Worm (Caenorhabditis elegans) whole organism, L4 larva: ENCODE data around the gene cox-10.

Experiments
- F26F4.8 ChIP-seq: fragments of 200-800 bp; sonication (Bioruptor generic); conservative IDR thresholded peaks from 2 replicates; pipeline ENCODE4 v1.3.6; 2022; ENCODE audit warnings: missing genetic modification characterization, missing compliant biosample characterization
- R02D3.7 ChIP-seq: fragments of 150-350 bp; sonication (generic microtip); optimal IDR thresholded peaks from 3 replicates; lab custom pipeline; 2014; ENCODE audit warnings: missing biosample characterization, missing genetic modification characterization
- T20F7.1 ChIP-seq: fragments of 200-800 bp; sonication (Bioruptor generic); optimal IDR thresholded peaks from 2 replicates; lab custom pipeline; 2018; ENCODE audit warnings: mild to moderate bottlenecking, missing genetic modification characterization, missing compliant biosample characterization
- T26A8.4 ChIP-seq: fragments of 200-800 bp; sonication (Bioruptor generic); IDR thresholded peaks from 2 replicates; pipeline ENCODE4 v1.3.6; 2022; ENCODE audit warnings: missing genetic modification characterization, missing compliant biosample characterization
- Y105C5A.15 ChIP-seq: fragments of 200-800 bp; sonication (Bioruptor generic); IDR thresholded peaks from 2 replicates; pipeline ENCODE4 v1.3.6; 2022; ENCODE audit warnings: missing genetic modification characterization, missing compliant biosample characterization
- Y48G9A.11 ChIP-seq: fragments of 200-800 bp; sonication (Bioruptor generic); IDR thresholded peaks from 2 replicates; pipeline ENCODE4 v1.3.6; 2022; ENCODE audit warnings: missing genetic modification reagents, missing genetic modification characterization, missing compliant biosample characterization
- Y75B8A.6 ChIP-seq: fragments of 200-800 bp; sonication (Bioruptor generic); IDR thresholded peaks from 2 replicates; pipeline ENCODE4 v1.3.6; 2022; ENCODE audit warnings: missing genetic modification reagents, missing genetic modification characterization, missing compliant biosample characterization
- aha-1 ChIP-seq: fragments of 150-350 bp; peaks from one replicate; lab custom pipeline; 2014; ENCODE audit warnings: missing biosample characterization, missing genetic modification characterization
- ama-1 ChIP-seq: fragments of 150-350 bp; optimal IDR thresholded peaks from 2 replicates; lab custom pipeline; 2014; ENCODE audit warnings: inconsistent platforms, mixed read lengths
- arid-1 ChIP-seq: fragments of 200-800 bp; sonication (Bioruptor generic); conservative IDR thresholded peaks from 2 replicates; pipeline ENCODE4 v1.3.6; 2022; ENCODE audit warnings: missing genetic modification reagents, missing genetic modification characterization, missing compliant biosample characterization
- ceh-28 ChIP-seq: fragments of 150-350 bp; optimal IDR thresholded peaks from 2 replicates; lab custom pipeline; 2014; ENCODE audit warnings: missing biosample characterization, missing genetic modification reagents, missing genetic modification characterization
- ceh-32 ChIP-seq: sonication (generic microtip); optimal IDR thresholded peaks from 2 replicates; lab custom pipeline; 2016; ENCODE audit warnings: mild to moderate bottlenecking, missing genetic modification characterization, missing compliant biosample characterization; ENCODE audit not compliant: poor library complexity
- dmd-6 ChIP-seq: fragments of 200-800 bp; sonication (Bioruptor generic); IDR thresholded peaks from 2 replicates; pipeline ENCODE4 v1.3.6; 2022; ENCODE audit warnings: missing genetic modification reagents, missing genetic modification characterization, missing compliant biosample characterization
- dmd-8 ChIP-seq: fragments of 200-800 bp; sonication (Bioruptor generic); IDR thresholded peaks from 2 replicates; pipeline ENCODE4 v1.3.6; 2022; ENCODE audit warnings: missing genetic modification characterization, missing compliant biosample characterization
- dmd-9 ChIP-seq: fragments of 200-800 bp; sonication (Bioruptor generic); IDR thresholded peaks from 2 replicates; pipeline ENCODE4 v1.3.6; 2022; ENCODE audit warnings: missing genetic modification reagents, missing genetic modification characterization, missing compliant biosample characterization
- duxl-1 ChIP-seq: sonication (generic microtip); optimal IDR thresholded peaks from 2 replicates; lab custom pipeline; 2016; ENCODE audit warnings: mild to moderate bottlenecking, missing genetic modification characterization, moderate library complexity, missing compliant biosample characterization; ENCODE audit not compliant: poor library complexity
- egl-43 ChIP-seq: fragments of 200-800 bp; sonication (Bioruptor generic); IDR thresholded peaks from 2 replicates; pipeline ENCODE4 v1.3.6; 2022; ENCODE audit warnings: missing genetic modification reagents, missing genetic modification characterization, missing compliant biosample characterization
- hmg-1.1 ChIP-seq: fragments of 200-800 bp; sonication (Bioruptor generic); IDR thresholded peaks from 2 replicates; pipeline ENCODE4 v1.3.6; 2022; ENCODE audit warnings: missing genetic modification reagents, missing genetic modification characterization, missing compliant biosample characterization
- lir-3 ChIP-seq: sonication (generic microtip); optimal IDR thresholded peaks from 2 replicates; lab custom pipeline; 2016; ENCODE audit warnings: mild to moderate bottlenecking, missing genetic modification characterization, missing compliant biosample characterization
- madf-9 ChIP-seq: fragments of 200-800 bp; sonication (Bioruptor generic); conservative IDR thresholded peaks from 2 replicates; pipeline ENCODE4 v1.3.6; 2022; ENCODE audit warnings: missing genetic modification reagents, missing genetic modification characterization, missing compliant biosample characterization
- mep-1 ChIP-seq: fragments of 150-350 bp; sonication (generic microtip); optimal IDR thresholded peaks from 3 replicates; lab custom pipeline; 2014; ENCODE audit warnings: missing biosample characterization, missing genetic modification characterization
- nhr-28 ChIP-seq: fragments of 150-350 bp; optimal IDR thresholded peaks from 2 replicates; lab custom pipeline; 2014; ENCODE audit warnings: missing biosample characterization, missing genetic modification characterization
- nhr-41 ChIP-seq: fragments of 200-800 bp; sonication (Bioruptor generic); IDR thresholded peaks from 2 replicates; pipeline ENCODE4 v1.3.6; 2022; ENCODE audit warnings: missing genetic modification reagents, missing genetic modification characterization, missing compliant biosample characterization
- pha-4 ChIP-seq, 2 experiments: fragments of 150-350 bp in 1 of 2; fragments of 200-800 bp in 1 of 2; sonication (Bioruptor generic) in 1 of 2; IDR thresholded peaks in 1 of 2; optimal IDR thresholded peaks in 1 of 2; 2 replicates each; pipeline versions ENCODE4 v1.3.6 to Lab custom; 2014 to 2022; ENCODE audit warnings: missing genetic modification characterization in 2 of 2, missing genetic modification reagents in 2 of 2, missing biosample characterization in 1 of 2, missing compliant biosample characterization in 1 of 2
- php-3 ChIP-seq: fragments of 200-800 bp; sonication (Bioruptor generic); IDR thresholded peaks from 2 replicates; pipeline ENCODE4 v1.3.6; 2022; ENCODE audit warnings: missing genetic modification reagents, missing genetic modification characterization, missing compliant biosample characterization
- rbr-2 ChIP-seq: sonication (generic microtip); optimal IDR thresholded peaks from 2 replicates; lab custom pipeline; 2016; ENCODE audit warnings: missing genotype, missing genetic modification characterization, missing compliant biosample characterization
- saeg-2 ChIP-seq: fragments of 200-800 bp; sonication (Bioruptor generic); IDR thresholded peaks from 2 replicates; pipeline ENCODE4 v1.3.6; 2022; ENCODE audit warnings: missing genetic modification reagents, missing genetic modification characterization, missing compliant biosample characterization
- set-16 ChIP-seq: fragments of 200-800 bp; sonication (Bioruptor generic); IDR thresholded peaks from 2 replicates; pipeline ENCODE4 v1.3.6; 2022; ENCODE audit warnings: missing genetic modification reagents, missing genetic modification characterization, missing compliant biosample characterization
- skn-1 ChIP-seq: fragments of 150-350 bp; optimal IDR thresholded peaks from 2 replicates; lab custom pipeline; 2014; ENCODE audit warnings: missing biosample characterization, missing genetic modification characterization
- zfp-3 ChIP-seq: fragments of 200-800 bp; sonication (Bioruptor generic); conservative IDR thresholded peaks from 2 replicates; pipeline ENCODE4 v1.3.6; 2022; ENCODE audit warnings: missing genetic modification reagents, missing genetic modification characterization, missing compliant biosample characterization

cox-10 gene

DNA sequence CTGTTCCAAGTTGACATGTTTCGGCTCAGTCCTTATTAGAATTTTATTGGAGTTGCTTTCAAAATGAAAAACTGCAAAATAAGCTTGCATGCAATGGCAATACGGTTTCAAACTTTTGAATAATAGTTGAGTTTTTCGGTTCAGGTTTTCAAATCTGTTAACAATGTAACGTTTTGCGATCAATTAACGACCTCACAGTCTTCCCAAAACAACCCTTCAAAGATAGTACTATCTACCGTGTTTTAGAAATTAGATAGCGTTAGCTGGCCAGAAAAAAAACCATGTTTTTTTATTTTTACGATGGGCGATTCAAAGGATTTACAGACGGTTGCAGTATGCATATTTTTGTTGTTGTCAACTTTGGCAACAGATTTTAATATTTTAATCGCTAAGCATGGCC lies 48.9 kb upstream of the cox-10 start, which contains the start of gene Y38E10A.34:
TSS of gene Y38E10A.34 (plus strand) at position 301 of the 400 bp plus-strand sequence.
- no peak for TF ChIP-seq arid-1 (GFP tag; lab: Robert Waterston, UW)
- TF ChIP-seq zfp-3 (GFP tag; lab: Robert Waterston, UW) = no peak
- no peak for TF ChIP-seq ceh-28 (tag; lab: Kevin White, UChicago)
- TF ChIP-seq, all 104 proteins: peak for 0

DNA sequence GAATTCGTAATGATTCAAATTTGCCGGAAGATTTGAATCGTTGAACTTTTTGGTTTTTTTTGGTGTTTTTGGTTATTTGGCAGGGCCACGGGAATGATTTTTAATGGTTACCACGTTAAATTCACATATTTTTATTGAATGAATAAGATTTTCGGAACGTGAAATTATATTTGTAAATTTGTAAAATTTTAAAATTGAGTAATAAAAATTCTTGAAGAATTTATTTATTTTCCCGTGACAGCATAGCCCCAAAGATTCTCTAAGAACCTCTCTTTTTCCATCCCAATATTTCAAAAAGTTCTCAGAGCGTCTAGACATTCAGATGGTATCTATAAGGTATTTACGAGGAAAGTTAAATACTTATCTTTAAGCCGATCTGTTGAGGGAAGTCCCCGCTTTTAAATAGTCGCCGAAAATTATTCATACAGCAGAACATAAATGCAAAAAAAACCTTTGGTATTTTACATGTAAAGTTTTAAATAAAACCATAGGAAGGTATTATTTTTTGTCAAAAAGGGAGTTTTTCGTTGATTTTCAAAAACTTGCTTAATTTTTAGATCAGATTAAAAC lies 44.9 kb upstream of the cox-10 start, which contains the start of gene Y38E10A.17:
TSS of gene Y38E10A.17 (minus strand) at position 51 of the 570 bp plus-strand sequence.
- TF ChIP-seq T20F7.1 (GFP tag; lab: Kevin White, UChicago) (no peak), Y48G9A.11 (GFP tag; lab: Robert Waterston, UW) (no peak), nhr-28 (tag; lab: Kevin White, UChicago) (no peak), Y75B8A.6 (GFP tag; lab: Robert Waterston, UW) (no peak), Y105C5A.15 (GFP tag; lab: Robert Waterston, UW) (no peak), nhr-41 (GFP tag; lab: Robert Waterston, UW) (no peak), F26F4.8 (no peak), egl-43 (GFP tag; lab: Robert Waterston, UW) (no peak), duxl-1 (tag; lab: Kevin White, UChicago) (no peak), skn-1 (tag; lab: Kevin White, UChicago) (no peak), rbr-2 (no peak), hmg-1.1 (GFP tag; lab: Robert Waterston, UW) (no peak), dmd-9 (no peak), madf-9 (GFP tag; lab: Robert Waterston, UW) (no peak)

DNA sequence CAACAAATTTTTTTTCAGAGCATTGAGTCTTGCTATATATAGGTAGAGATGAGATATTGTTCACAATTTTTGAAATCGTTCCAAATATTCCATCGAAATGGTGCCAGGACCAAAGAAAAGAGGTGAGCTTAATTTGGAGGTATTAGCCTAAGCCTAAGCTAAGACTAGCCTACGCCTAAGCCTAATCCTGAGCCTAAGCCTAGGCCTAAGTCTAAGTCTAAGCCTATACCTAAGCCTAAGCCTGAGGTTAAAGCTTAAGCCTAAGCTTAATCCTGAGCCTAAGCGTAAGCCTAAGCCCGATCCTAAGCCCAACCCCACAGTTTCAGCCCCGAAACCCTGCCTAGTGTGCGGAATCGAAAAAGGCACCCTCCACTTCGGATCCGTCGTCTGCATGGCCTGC lies 43.2 kb upstream of the cox-10 start, which contains the start of gene nhr-234:
TSS of gene nhr-234 (plus strand) at position 77 of the 400 bp plus-strand sequence.
- TF ChIP-seq aha-1 (tag; lab: Kevin White, UChicago) = peak; percentile 23
- no peak for TF ChIP-seq pha-4 (GFP tag; IDR thresholded peaks at IDR 0.05; lab: Robert Waterston, UW)
- TF ChIP-seq pha-4 (tag; optimal IDR thresholded peaks at IDR 0.05; lab: Kevin White, UChicago) = no peak

DNA sequence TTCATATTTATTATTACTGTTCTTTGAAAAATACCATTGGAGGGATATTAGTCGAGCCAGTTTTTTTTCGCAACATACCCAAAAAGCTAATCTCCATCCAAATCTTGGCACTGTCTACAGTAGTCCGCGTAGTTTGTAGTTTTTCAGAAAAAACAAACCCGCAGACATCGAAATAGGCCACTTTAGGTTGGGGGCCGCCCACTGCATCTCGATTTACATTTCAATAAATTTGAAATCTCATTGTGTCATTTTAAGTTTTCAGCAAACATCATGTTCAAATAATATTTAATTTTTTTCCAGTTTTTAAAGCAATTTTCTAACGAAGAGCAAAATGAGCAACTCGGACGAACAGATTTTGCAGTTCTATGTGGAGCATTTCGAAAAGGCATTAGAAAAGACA lies 39.4 kb upstream of the cox-10 start, which contains the start of gene nhr-235:
TSS of gene nhr-235 (plus strand) at position 301 of the 400 bp plus-strand sequence.
- TF ChIP-seq ama-1 = no peak
- no peak for TF ChIP-seq R02D3.7 (tag; lab: Kevin White, UChicago)
- TF ChIP-seq saeg-2 (GFP tag; lab: Robert Waterston, UW) = no peak
- no peak for TF ChIP-seq mep-1 (tag; lab: Kevin White, UChicago)
- no peak for TF ChIP-seq skn-1 (tag; lab: Kevin White, UChicago)
- no peak for TF ChIP-seq php-3 (GFP tag; lab: Robert Waterston, UW)
- no peak for TF ChIP-seq lir-3 (tag; lab: Kevin White, UChicago)
- no peak for TF ChIP-seq ceh-32 (tag; lab: Kevin White, UChicago)
- TF ChIP-seq egl-43 (GFP tag; lab: Robert Waterston, UW) = no peak
- TF ChIP-seq T26A8.4 = no peak
- no peak for TF ChIP-seq dmd-6 (GFP tag; lab: Robert Waterston, UW)
- no peak for TF ChIP-seq nhr-41 (GFP tag; lab: Robert Waterston, UW)

DNA sequence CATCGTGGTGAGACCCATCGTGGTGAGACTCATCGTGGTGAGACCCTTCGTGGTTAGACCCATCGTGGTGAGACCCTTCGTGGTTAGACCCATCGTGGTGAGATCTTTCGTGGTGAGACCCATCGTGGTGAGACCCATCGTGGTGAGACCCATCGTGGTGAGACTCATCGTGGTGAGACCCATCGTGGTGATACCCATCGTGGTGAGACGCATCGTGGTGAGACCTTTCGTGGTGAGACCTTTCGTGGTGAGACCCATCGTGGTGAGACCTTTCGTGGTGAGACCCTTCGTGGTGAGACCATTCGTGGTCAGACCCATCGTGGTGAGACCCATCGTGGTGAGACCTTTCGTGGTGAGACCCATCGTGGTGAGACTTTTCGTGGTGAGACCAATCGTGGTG lies 28.5 kb upstream of the cox-10 start:
- TF ChIP-seq dmd-8 (GFP tag; lab: Robert Waterston, UW) = peak; percentile 77
- peak; percentile 58; the same call in 1 of the 2 replicates for TF ChIP-seq egl-43 (GFP tag; lab: Robert Waterston, UW)
- peak; percentile 31; the same call in 1 of the 2 replicates for TF ChIP-seq set-16
